Fruit fly (Drosophila melanogaster): ENCODE data around the gene CG10510.

dm6 chr3L:21225642-21226041 lies 15.8 kb upstream of the CG10510 start:
- TF ChIP-seq kay (GFP tag; ENCODE audit: borderline replicate concordance): no peak
- no peak for TF ChIP-seq Mnt (GFP tag; optimal IDR thresholded peaks at IDR 0.05)
- TF ChIP-seq CG33017 (tag; optimal IDR thresholded peaks at IDR 0.05): no peak
- TF ChIP-seq cic (GFP tag; optimal IDR thresholded peaks at IDR 0.05): no peak
- TF ChIP-seq CG5204 (GFP tag; optimal IDR thresholded peaks at IDR 0.05): no peak
- no peak for TF ChIP-seq CG12768 (GFP tag; optimal IDR thresholded peaks at IDR 0.05)
- no peak for TF ChIP-seq CG11617 (GFP tag; optimal IDR thresholded peaks at IDR 0.05)
- no peak for TF ChIP-seq CG1620 (GFP tag; optimal IDR thresholded peaks at IDR 0.05)
